Worm (Caenorhabditis elegans) whole organism, L1 larva: ENCODE results near the gene C26B2.7.

Source experiments
- C04F5.9 ChIP-seq: sonication (generic microtip); optimal IDR thresholded peaks from 2 replicates; lab custom pipeline; 2016; ENCODE audit warnings: missing genetic modification characterization, missing compliant biosample characterization
- C16A3.4 ChIP-seq: fragments of 150-350 bp; optimal IDR thresholded peaks from 2 replicates; lab custom pipeline; 2014; ENCODE audit warnings: missing biosample characterization, missing genetic modification characterization
- Y116A8C.19 ChIP-seq: sonication (generic microtip); optimal IDR thresholded peaks from 2 replicates; lab custom pipeline; 2016; ENCODE audit warnings: missing compliant biosample characterization, missing genetic modification characterization, borderline replicate concordance
- blmp-1 ChIP-seq: fragments of 150-350 bp; optimal IDR thresholded peaks from 2 replicates; lab custom pipeline; 2014; ENCODE audit warnings: missing biosample characterization, missing genetic modification characterization
- ceh-63 ChIP-seq: fragments of 200-800 bp; sonication (Bioruptor generic); optimal IDR thresholded peaks from 2 replicates; lab custom pipeline; 2018; ENCODE audit warnings: mild to moderate bottlenecking, missing genetic modification characterization, missing compliant biosample characterization
- ceh-8 ChIP-seq: fragments of 200-800 bp; sonication (Bioruptor generic); optimal IDR thresholded peaks from 2 replicates; lab custom pipeline; 2018; ENCODE audit warnings: mild to moderate bottlenecking, missing genetic modification characterization, moderate library complexity, missing compliant biosample characterization
- ceh-82 ChIP-seq, 3 experiments: fragments of 150-350 bp in 1 of 3; sonication (generic microtip) in 2 of 3; optimal IDR thresholded peaks; 2 replicates each; lab custom pipeline; 2014 to 2017; ENCODE audit warnings: missing biosample characterization in 3 of 3, missing genetic modification characterization in 3 of 3
- ceh-88 ChIP-seq: fragments of 200-800 bp; sonication (Bioruptor generic); IDR thresholded peaks from 2 replicates; pipeline ENCODE4 v1.3.6; 2022; ENCODE audit warnings: missing genetic modification characterization, missing compliant biosample characterization
- ceh-90 ChIP-seq: sonication (generic microtip); optimal IDR thresholded peaks from 2 replicates; lab custom pipeline; 2016; ENCODE audit warnings: missing genetic modification characterization, missing compliant biosample characterization
- dpl-1 ChIP-seq, 3 experiments: fragments of 150-350 bp in 2 of 3; sonication (generic microtip) in 1 of 3; optimal IDR thresholded peaks; 2 replicates each; lab custom pipeline; 2014 to 2017; ENCODE audit warnings: missing biosample characterization in 3 of 3, missing genetic modification characterization in 3 of 3, missing genetic modification reagents in 3 of 3
- dsc-1 ChIP-seq: sonication (generic microtip); optimal IDR thresholded peaks from 2 replicates; lab custom pipeline; 2016; ENCODE audit warnings: mild to moderate bottlenecking, missing genetic modification characterization, missing compliant biosample characterization
- efl-1 ChIP-seq, 4 experiments: fragments of 150-350 bp; optimal IDR thresholded peaks in 3 of 4; peaks in 1 of 4; 1 replicate in 1 of 4; 2 replicates in 3 of 4; lab custom pipeline; 2014; ENCODE audit warnings: missing biosample characterization in 2 of 4, missing genetic modification characterization in 2 of 4, missing genetic modification reagents in 2 of 4
- egl-13 ChIP-seq: sonication (generic microtip); optimal IDR thresholded peaks from 2 replicates; lab custom pipeline; 2016; ENCODE audit warnings: missing genotype, missing genetic modification reagents, missing genetic modification characterization, missing compliant biosample characterization
- elt-2 ChIP-seq: sonication (generic microtip); optimal IDR thresholded peaks from 2 replicates; lab custom pipeline; 2016; ENCODE audit warnings: missing genetic modification characterization, mild to moderate bottlenecking, inconsistent platforms, missing compliant biosample characterization, missing genetic modification reagents
- fkh-10 ChIP-seq: sonication (generic microtip); optimal IDR thresholded peaks from 2 replicates; lab custom pipeline; 2017; ENCODE audit warnings: missing biosample characterization, missing genetic modification reagents, missing genetic modification characterization
- fkh-4 ChIP-seq: sonication (generic microtip); optimal IDR thresholded peaks from 2 replicates; lab custom pipeline; 2016; ENCODE audit warnings: missing compliant biosample characterization, missing genetic modification characterization, borderline replicate concordance
- fkh-8 ChIP-seq: sonication (generic microtip); optimal IDR thresholded peaks from 2 replicates; lab custom pipeline; 2016; ENCODE audit warnings: mild to moderate bottlenecking, missing genetic modification characterization, missing compliant biosample characterization
- fos-1 ChIP-seq: fragments of 150-350 bp; optimal IDR thresholded peaks from 2 replicates; lab custom pipeline; 2014; ENCODE audit warnings: missing biosample characterization, missing genetic modification characterization
- grh-1 ChIP-seq: fragments of 200-800 bp; sonication (Bioruptor generic); IDR thresholded peaks from 2 replicates; pipeline ENCODE4 v1.3.6; 2022; ENCODE audit warnings: missing genetic modification reagents, missing genetic modification characterization, missing compliant biosample characterization
- hlh-4 ChIP-seq: sonication (generic microtip); optimal IDR thresholded peaks from 2 replicates; lab custom pipeline; 2016; ENCODE audit warnings: mild to moderate bottlenecking, missing genetic modification characterization, missing compliant biosample characterization
- irx-1 ChIP-seq: sonication (generic microtip); optimal IDR thresholded peaks from 2 replicates; lab custom pipeline; 2016; ENCODE audit warnings: missing genetic modification characterization, missing compliant biosample characterization
- isw-1 ChIP-seq: fragments of 200-800 bp; sonication (Bioruptor generic); IDR thresholded peaks from 2 replicates; pipeline ENCODE4 v1.3.6; 2022; ENCODE audit warnings: missing genetic modification characterization, missing compliant biosample characterization
- jun-1 ChIP-seq: fragments of 150-350 bp; optimal IDR thresholded peaks from 2 replicates; lab custom pipeline; 2014; ENCODE audit warnings: missing biosample characterization, missing genetic modification reagents, missing genetic modification characterization
- lin-14 ChIP-seq: fragments of 200-800 bp; sonication (Bioruptor generic); optimal IDR thresholded peaks from 2 replicates; lab custom pipeline; 2018; ENCODE audit warnings: mild to moderate bottlenecking, missing genetic modification characterization, moderate library complexity, missing compliant biosample characterization
- lin-15B ChIP-seq: fragments of 150-350 bp; sonication (generic microtip); optimal IDR thresholded peaks from 3 replicates; lab custom pipeline; 2014; ENCODE audit warnings: missing biosample characterization, missing genetic modification characterization
- lin-35 ChIP-seq, 2 experiments: fragments of 150-350 bp; optimal IDR thresholded peaks; 2 replicates each; lab custom pipeline; 2014; ENCODE audit warnings: missing biosample characterization in 2 of 2, missing genetic modification characterization in 2 of 2, missing genetic modification reagents in 2 of 2
- lir-3 ChIP-seq: sonication (generic microtip); optimal IDR thresholded peaks from 2 replicates; lab custom pipeline; 2016; ENCODE audit warnings: mild to moderate bottlenecking, missing genetic modification characterization, moderate library complexity, missing compliant biosample characterization; ENCODE audit not compliant: poor library complexity
- lsy-2 ChIP-seq, 2 experiments: fragments of 150-350 bp; optimal IDR thresholded peaks; 2 replicates each; lab custom pipeline; 2014; ENCODE audit warnings: missing biosample characterization in 2 of 2, missing genetic modification characterization in 2 of 2
- mab-9 ChIP-seq: fragments of 200-800 bp; sonication (Bioruptor generic); IDR thresholded peaks from 2 replicates; pipeline ENCODE4 v1.3.6; 2022; ENCODE audit warnings: missing genetic modification reagents, missing genetic modification characterization, missing compliant biosample characterization
- mdl-1 ChIP-seq, 2 experiments: fragments of 150-350 bp; optimal IDR thresholded peaks; 2 replicates each; lab custom pipeline; 2014 to 2017; ENCODE audit warnings: missing biosample characterization in 2 of 2, missing genetic modification characterization in 2 of 2, inconsistent platforms in 1 of 2
- mep-1 ChIP-seq: fragments of 150-350 bp; optimal IDR thresholded peaks from 2 replicates; lab custom pipeline; 2014; ENCODE audit warnings: missing biosample characterization, missing genetic modification characterization
- nhr-19 ChIP-seq: fragments of 200-800 bp; sonication (Bioruptor generic); conservative IDR thresholded peaks from 2 replicates; pipeline ENCODE4 v1.3.6; 2022; ENCODE audit warnings: missing genetic modification characterization, missing compliant biosample characterization
- nhr-20 ChIP-seq: sonication (generic microtip); optimal IDR thresholded peaks from 2 replicates; lab custom pipeline; 2016; ENCODE audit warnings: mild to moderate bottlenecking, missing genetic modification characterization, missing compliant biosample characterization
- nhr-47 ChIP-seq: sonication (generic microtip); optimal IDR thresholded peaks from 2 replicates; lab custom pipeline; 2016; ENCODE audit warnings: mild to moderate bottlenecking, missing genetic modification characterization, moderate library complexity, missing compliant biosample characterization
- nhr-71 ChIP-seq: sonication (generic microtip); optimal IDR thresholded peaks from 2 replicates; lab custom pipeline; 2016; ENCODE audit warnings: mild to moderate bottlenecking, missing genetic modification characterization, moderate library complexity, missing compliant biosample characterization
- nhr-77 ChIP-seq: fragments of 150-350 bp; optimal IDR thresholded peaks from 2 replicates; lab custom pipeline; 2014; ENCODE audit warnings: missing biosample characterization, missing genetic modification characterization
- nhr-85 ChIP-seq: sonication (generic microtip); peaks from one replicate; lab custom pipeline; 2016; ENCODE audit warnings: missing genetic modification characterization, inconsistent platforms, missing compliant biosample characterization
- nhr-90 ChIP-seq: sonication (generic microtip); optimal IDR thresholded peaks from 2 replicates; lab custom pipeline; 2016; ENCODE audit warnings: mild to moderate bottlenecking, missing genetic modification characterization, missing compliant biosample characterization; ENCODE audit not compliant: poor library complexity
- pax-3 ChIP-seq: fragments of 200-800 bp; sonication (Bioruptor generic); optimal IDR thresholded peaks from 2 replicates; lab custom pipeline; 2018; ENCODE audit warnings: mild to moderate bottlenecking, missing genetic modification characterization, moderate library complexity, missing compliant biosample characterization
- rnt-1 ChIP-seq: sonication (generic microtip); optimal IDR thresholded peaks from 2 replicates; lab custom pipeline; 2016; ENCODE audit warnings: mild to moderate bottlenecking, missing genetic modification characterization, moderate library complexity, missing compliant biosample characterization
- skn-1 ChIP-seq: fragments of 150-350 bp; optimal IDR thresholded peaks from 2 replicates; lab custom pipeline; 2014; ENCODE audit warnings: missing biosample characterization, missing genetic modification characterization
- snu-23 ChIP-seq: sonication (generic microtip); optimal IDR thresholded peaks from 2 replicates; lab custom pipeline; 2016; ENCODE audit warnings: missing genetic modification characterization, missing compliant biosample characterization
- sox-4 ChIP-seq: sonication (generic microtip); optimal IDR thresholded peaks from 2 replicates; lab custom pipeline; 2016; ENCODE audit warnings: missing genetic modification characterization, missing compliant biosample characterization
- swsn-7 ChIP-seq: sonication (generic microtip); optimal IDR thresholded peaks from 2 replicates; lab custom pipeline; 2016; ENCODE audit warnings: missing genetic modification characterization, missing compliant biosample characterization
- tbx-2 ChIP-seq: sonication (generic microtip); optimal IDR thresholded peaks from 2 replicates; lab custom pipeline; 2016; ENCODE audit warnings: missing genetic modification characterization, missing compliant biosample characterization
- unc-86 ChIP-seq: sonication (generic microtip); optimal IDR thresholded peaks from 2 replicates; lab custom pipeline; 2016; ENCODE audit warnings: missing genetic modification characterization, missing compliant biosample characterization
- unc-98 ChIP-seq: fragments of 200-800 bp; sonication (Bioruptor generic); IDR thresholded peaks from 2 replicates; pipeline ENCODE4 v1.3.6; 2022; ENCODE audit warnings: missing genetic modification characterization, missing compliant biosample characterization
- vab-15 ChIP-seq: sonication (generic microtip); optimal IDR thresholded peaks from 2 replicates; lab custom pipeline; 2017; ENCODE audit warnings: missing genotype, mild to moderate bottlenecking, missing genetic modification characterization, missing compliant biosample characterization
- xbp-1 ChIP-seq: sonication (generic microtip); optimal IDR thresholded peaks from 2 replicates; lab custom pipeline; 2016; ENCODE audit warnings: missing genetic modification characterization, missing compliant biosample characterization
- ztf-11 ChIP-seq, 2 experiments: sonication (generic microtip); optimal IDR thresholded peaks; 2 replicates each; lab custom pipeline; 2016 to 2017; ENCODE audit warnings: missing genetic modification characterization in 2 of 2, missing biosample characterization in 1 of 2, missing compliant biosample characterization in 1 of 2

The C26B2.7 gene

ce11 chrIV:8015726-8016312, at the start of gene C26B2.7:
C26B2.7 (plus strand) TSS chrIV:8016274.
- TF ChIP-seq swsn-7 (tag; lab: Kevin White, UChicago) (peak; percentile 81), vab-15 (tag; lab: Kevin White, UChicago) (peak; percentile 76), isw-1 (GFP tag; lab: Robert Waterston, UW) (peak; percentile 81), mep-1 (tag; lab: Kevin White, UChicago) (peak; percentile 22), nhr-47 (tag; lab: Kevin White, UChicago) (peak; percentile 88), nhr-71 (tag; lab: Kevin White, UChicago) (peak; percentile 88), egl-13 (tag; lab: Kevin White, UChicago) (peak; percentile 86), xbp-1 (tag; lab: Kevin White, UChicago) (peak; percentile 84), unc-86 (tag; lab: Kevin White, UChicago) (peak; percentile 84), lir-3 (tag; lab: Kevin White, UChicago) (peak; percentile 88), ceh-8 (GFP tag; lab: Kevin White, UChicago) (peak; percentile 37), fkh-4 (tag; lab: Kevin White, UChicago) (peak; percentile 48), nhr-90 (tag; lab: Kevin White, UChicago) (peak; percentile 82), mdl-1 (tag; optimal IDR thresholded peaks at IDR 0.05; lab: Kevin White, UChicago) (peak in 1 of 2 experiments; percentile 52), nhr-77 (tag; lab: Kevin White, UChicago) (peak; percentile 33), ceh-88 (GFP tag; lab: Robert Waterston, UW) (peak; percentile 86), efl-1 (optimal IDR thresholded peaks at IDR 0.05; lab: Kevin White, UChicago) (peak; percentile 69 to 82), efl-1 (GFP tag; optimal IDR thresholded peaks at IDR 0.05 in 1 of 2; lab: Kevin White, UChicago) (peak; percentile 83 to 98), lin-14 (GFP tag; lab: Kevin White, UChicago) (peak; percentile 81), ceh-90 (tag; lab: Kevin White, UChicago) (peak; percentile 53), ceh-82 (tag; optimal IDR thresholded peaks at IDR 0.05; lab: Kevin White, UChicago) (peak; percentile 47 to 82 (median 50)), nhr-19 (GFP tag; lab: Robert Waterston, UW) (peak; percentile 85), pax-3 (tag; lab: Kevin White, UChicago) (peak; percentile 76), hlh-4 (tag; lab: Kevin White, UChicago) (peak; percentile 7), skn-1 (tag; lab: Kevin White, UChicago) (peak; percentile 34), irx-1 (peak; percentile 22), lsy-2 (tag; optimal IDR thresholded peaks at IDR 0.05; lab: Kevin White, UChicago) (peak; percentile 69 to 80), nhr-85 (tag; lab: Kevin White, UChicago) (peak; percentile 67), Y116A8C.19 (tag; lab: Kevin White, UChicago) (peak; percentile 28), grh-1 (0 out of 2 replicates have a peak, but pooled peaks have one; percentile 27), fkh-8 (tag; lab: Kevin White, UChicago) (peak; percentile 75), C16A3.4 (tag; lab: Kevin White, UChicago) (peak; percentile 41), tbx-2 (tag; lab: Kevin White, UChicago) (peak; percentile 76), dsc-1 (tag; lab: Kevin White, UChicago) (peak; percentile 83), lin-35 (GFP tag; optimal IDR thresholded peaks at IDR 0.05; lab: Kevin White, UChicago) (peak; percentile 76 to 89), blmp-1 (tag; lab: Kevin White, UChicago) (peak; percentile 31), sox-4 (tag; lab: Kevin White, UChicago) (peak; percentile 83), ztf-11 (tag; optimal IDR thresholded peaks at IDR 0.05; lab: Kevin White, UChicago) (peak in 1 of 2 experiments; percentile 94), elt-2 (peak; percentile 5), fkh-10 (GFP tag; lab: Kevin White, UChicago) (peak; percentile 47), rnt-1 (peak; percentile 95), snu-23 (GFP tag; lab: Kevin White, UChicago) (peak; percentile 82), unc-98 (GFP tag; lab: Robert Waterston, UW) (peak; percentile 76), jun-1 (peak; percentile 44), lin-15B (tag; lab: Kevin White, UChicago) (peak; percentile 36), ceh-63 (GFP tag; lab: Kevin White, UChicago) (peak; percentile 54), fos-1 (tag; lab: Kevin White, UChicago) (peak; percentile 21), C04F5.9 (peak; percentile 54), mab-9 (GFP tag; lab: Robert Waterston, UW) (peak; percentile 64; the same call in 1 of the 2 replicates), nhr-20 (tag; lab: Kevin White, UChicago) (peak; percentile 83), dpl-1 (GFP tag; optimal IDR thresholded peaks at IDR 0.05; lab: Kevin White, UChicago) (peak; percentile 69 to 85 (median 81))
